Fruit fly (Drosophila melanogaster): ENCODE data around the gene CG34177.

CG34177 gene

DNA sequence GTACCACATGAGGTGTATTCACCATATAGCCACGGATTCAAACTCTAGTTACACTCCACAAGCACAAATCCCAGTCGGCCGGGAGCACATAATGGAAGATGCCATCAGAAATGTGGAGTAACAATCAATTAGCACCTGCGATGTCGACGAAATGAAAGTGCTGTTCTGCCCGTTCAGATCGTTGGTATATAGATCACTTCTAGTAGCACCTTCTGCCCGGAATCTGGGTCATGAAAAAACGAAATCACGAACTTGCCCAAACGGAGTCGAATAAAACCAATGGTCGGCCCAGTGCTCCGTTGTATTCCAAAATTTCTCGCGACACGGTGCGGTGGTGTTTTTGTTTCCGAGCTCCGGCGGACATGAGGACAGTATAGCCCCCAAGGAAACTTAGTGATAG, 33.1 kb upstream of the CG34177 start, which contains the start of gene CG33003:
TSS of gene CG33003 (plus strand) at position 301 of the 400 bp plus-strand sequence.
- TF ChIP-seq Clk (GFP tag; optimal IDR thresholded peaks at IDR 0.05) (no peak), CG5204 (GFP tag; optimal IDR thresholded peaks at IDR 0.05) (no peak), cnc (optimal IDR thresholded peaks at IDR 0.05) (no peak), CG11617 (GFP tag; optimal IDR thresholded peaks at IDR 0.05) (no peak), tj (GFP tag; optimal IDR thresholded peaks at IDR 0.05) (no peak), CG33017 (tag; optimal IDR thresholded peaks at IDR 0.05) (no peak), kay (GFP tag; ENCODE audit: borderline replicate concordance) (no peak), CG14711 (tag; optimal IDR thresholded peaks at IDR 0.05) (no peak), CG7045 (GFP tag; optimal IDR thresholded peaks at IDR 0.05) (no peak)

DNA sequence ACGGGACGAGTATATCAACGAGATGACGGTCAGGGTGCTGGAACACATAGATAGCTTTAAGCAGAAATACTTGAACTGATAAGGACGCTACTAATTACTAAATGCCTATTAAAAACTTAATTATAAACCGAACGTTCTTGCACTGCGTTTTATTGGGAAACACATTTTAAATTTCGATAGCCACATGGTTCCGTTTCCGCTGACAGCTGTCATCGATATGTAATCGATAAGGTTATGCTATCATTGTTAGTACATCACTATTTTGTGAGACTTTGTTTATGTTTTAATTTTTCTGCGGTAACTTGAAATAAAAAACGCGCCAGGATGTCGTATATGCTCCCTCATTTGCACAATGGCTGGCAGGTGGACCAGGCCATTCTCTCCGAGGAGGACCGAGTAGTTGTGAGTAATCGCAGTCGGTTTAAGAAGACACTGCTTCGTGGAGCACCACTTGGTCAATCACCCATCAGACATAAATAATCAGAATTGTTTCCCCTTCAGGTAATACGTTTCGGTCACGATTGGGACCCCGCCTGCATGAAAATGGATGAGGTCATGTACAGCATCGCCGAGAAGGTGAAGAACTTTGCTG, 30.6 kb upstream of the CG34177 start, which contains the start of gene Dim1:
TSS of gene Dim1 (plus strand) at position 239 of the 592 bp plus-strand sequence.
- TF ChIP-seq Hr96 (GFP tag; optimal IDR thresholded peaks at IDR 0.05): peak; percentile 28
- TF ChIP-seq CG11617 (GFP tag; optimal IDR thresholded peaks at IDR 0.05): peak; percentile 18
- TF ChIP-seq bab1 (GFP tag; optimal IDR thresholded peaks at IDR 0.05): peak; percentile 70
- TF ChIP-seq ovo (GFP tag; optimal IDR thresholded peaks at IDR 0.05): no peak
- TF ChIP-seq CG33017 (tag; optimal IDR thresholded peaks at IDR 0.05): peak; percentile 8

DNA sequence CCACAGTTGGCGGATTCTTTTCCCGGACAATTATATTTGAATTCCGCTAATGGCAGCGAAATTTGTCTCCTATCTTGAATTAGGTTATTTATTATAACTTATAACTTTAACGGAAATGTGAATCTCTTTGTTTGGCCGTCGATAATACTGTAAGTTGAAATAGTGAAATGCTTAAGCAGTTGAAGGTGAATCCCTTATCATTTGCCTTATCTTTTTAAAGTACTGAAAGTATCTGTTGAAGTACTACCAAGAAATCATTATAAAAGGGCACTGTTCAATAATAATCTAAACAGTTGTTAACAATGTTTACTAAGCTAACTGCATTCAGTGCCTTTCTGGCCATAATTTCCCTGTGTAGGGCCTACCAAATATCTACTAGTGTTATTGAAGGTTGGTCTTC, 22.9 kb upstream of the CG34177 start, which contains the start of gene CG43055:
TSS of gene CG43055 (plus strand) at position 301 of the 400 bp plus-strand sequence.
- no peak for TF ChIP-seq Crg-1 (GFP tag; optimal IDR thresholded peaks at IDR 0.05)

DNA sequence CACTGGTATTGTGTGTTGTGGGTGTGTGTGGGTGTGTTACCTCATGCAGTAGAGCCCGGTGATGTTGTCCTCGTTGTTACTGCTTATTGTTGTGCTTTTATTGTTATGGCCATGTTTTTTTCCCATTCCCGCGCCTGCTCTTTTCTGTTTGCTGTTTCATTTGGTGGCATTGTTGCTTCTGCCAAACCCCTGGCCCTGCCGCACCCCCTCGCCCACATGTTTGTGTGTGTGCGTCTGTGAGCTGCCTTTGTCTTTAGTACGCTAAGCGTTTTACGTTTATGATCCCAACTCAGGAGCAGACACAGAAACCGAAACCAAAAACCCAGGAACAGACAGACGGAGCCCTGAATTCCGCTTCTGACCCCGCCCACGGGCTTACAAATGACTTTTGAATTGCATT, 19.6 kb upstream of the CG34177 start:
- no peak for TF ChIP-seq CG12768 (GFP tag; optimal IDR thresholded peaks at IDR 0.05)
- no peak for TF ChIP-seq tj (GFP tag; optimal IDR thresholded peaks at IDR 0.05)
- no peak for TF ChIP-seq Mnt (GFP tag; optimal IDR thresholded peaks at IDR 0.05)
- no peak for TF ChIP-seq ovo (GFP tag; optimal IDR thresholded peaks at IDR 0.05)
- no peak for TF ChIP-seq Hr96 (GFP tag; optimal IDR thresholded peaks at IDR 0.05)
- TF ChIP-seq Clk (GFP tag; optimal IDR thresholded peaks at IDR 0.05): no peak
- no peak for TF ChIP-seq kay (GFP tag; ENCODE audit: borderline replicate concordance)
- TF ChIP-seq CG11617 (GFP tag; optimal IDR thresholded peaks at IDR 0.05): no peak
- TF ChIP-seq CG7045 (GFP tag; optimal IDR thresholded peaks at IDR 0.05): no peak
- no peak for TF ChIP-seq CG5204 (GFP tag; optimal IDR thresholded peaks at IDR 0.05)
- no peak for TF ChIP-seq pad (GFP tag; optimal IDR thresholded peaks at IDR 0.05)
- TF ChIP-seq bab1 (GFP tag; optimal IDR thresholded peaks at IDR 0.05): no peak
- TF ChIP-seq CG14711 (tag; optimal IDR thresholded peaks at IDR 0.05): no peak
- TF ChIP-seq cnc (optimal IDR thresholded peaks at IDR 0.05): no peak
- TF ChIP-seq cic (GFP tag; optimal IDR thresholded peaks at IDR 0.05): no peak
- no peak for TF ChIP-seq CG1620 (GFP tag; optimal IDR thresholded peaks at IDR 0.05)
- no peak for TF ChIP-seq Crg-1 (GFP tag; optimal IDR thresholded peaks at IDR 0.05)
- no peak for TF ChIP-seq CG7101 (tag; optimal IDR thresholded peaks at IDR 0.05)
- TF ChIP-seq toe (GFP tag; optimal IDR thresholded peaks at IDR 0.05): no peak

DNA sequence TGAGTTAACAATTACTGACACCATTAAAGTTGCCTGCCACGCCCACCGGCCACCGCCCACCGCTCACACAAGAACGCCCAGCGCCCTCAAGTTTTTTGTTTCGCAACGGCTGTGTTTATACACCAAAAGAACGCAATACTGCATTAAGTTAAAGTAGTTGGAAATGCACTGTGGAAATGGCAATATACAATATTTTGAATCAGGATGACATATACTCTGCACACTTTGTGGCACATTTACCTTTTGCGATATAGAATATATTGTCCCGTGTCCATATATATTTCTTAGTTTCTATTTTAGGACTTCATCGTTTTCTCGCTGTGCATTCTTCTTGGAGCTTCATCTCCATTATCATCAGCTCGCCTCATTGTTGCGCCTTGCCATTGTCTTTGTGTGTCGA, 17.6 kb upstream of the CG34177 start:
- TF ChIP-seq Hr96 (GFP tag; optimal IDR thresholded peaks at IDR 0.05) (peak; percentile 10), bab1 (GFP tag; optimal IDR thresholded peaks at IDR 0.05) (no peak)

DNA sequence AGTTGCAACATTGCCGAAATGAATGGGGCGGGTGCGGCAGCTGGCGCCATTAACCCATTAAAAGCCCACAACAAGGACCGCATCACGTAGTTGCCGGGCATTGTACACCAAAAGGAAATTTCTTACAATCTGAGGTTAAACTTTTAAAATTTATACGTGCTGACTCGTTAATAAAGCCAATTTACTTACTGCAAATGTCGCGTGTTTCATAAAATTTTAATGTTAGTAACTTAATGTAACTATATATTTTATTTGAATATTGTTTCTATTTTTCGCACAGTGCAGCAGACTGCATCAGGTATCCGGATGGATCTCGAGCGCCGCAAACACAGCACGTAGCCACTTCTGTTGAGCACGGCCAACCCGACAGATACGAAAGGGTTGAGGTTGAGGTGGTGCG, 16.8 kb upstream of the CG34177 start:
- TF ChIP-seq CG5204 (GFP tag; optimal IDR thresholded peaks at IDR 0.05): peak; percentile 43
- TF ChIP-seq CG7045 (GFP tag; optimal IDR thresholded peaks at IDR 0.05): peak; percentile 36
- TF ChIP-seq CG12768 (GFP tag; optimal IDR thresholded peaks at IDR 0.05): peak; percentile 13
- no peak for TF ChIP-seq CG1620 (GFP tag; optimal IDR thresholded peaks at IDR 0.05)
- TF ChIP-seq CG33017 (tag; optimal IDR thresholded peaks at IDR 0.05): peak; percentile 42
- no peak for TF ChIP-seq bab1 (GFP tag; optimal IDR thresholded peaks at IDR 0.05)

DNA sequence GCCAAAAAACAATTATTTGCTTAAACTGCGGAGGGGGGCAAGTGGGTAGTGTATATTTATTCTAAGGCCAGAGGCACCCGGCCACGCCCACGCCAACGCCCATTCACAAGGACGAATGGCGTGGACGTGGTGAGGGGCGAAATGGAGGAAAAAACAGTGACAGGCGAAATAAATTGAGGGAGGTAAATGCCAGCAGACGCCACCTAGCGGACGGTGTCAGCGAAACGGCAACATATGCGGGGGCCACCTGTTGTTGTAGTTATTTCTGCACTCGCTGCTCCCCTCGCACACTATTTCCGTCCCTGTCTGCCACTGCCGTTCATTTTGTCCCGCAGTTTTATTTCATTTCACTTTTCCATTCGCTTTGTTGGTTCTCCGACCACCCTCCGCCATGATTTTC, 15.7 kb upstream of the CG34177 start:
- no peak for TF ChIP-seq CG5204 (GFP tag; optimal IDR thresholded peaks at IDR 0.05)
- TF ChIP-seq toe (GFP tag; optimal IDR thresholded peaks at IDR 0.05): no peak
- no peak for TF ChIP-seq CG11617 (GFP tag; optimal IDR thresholded peaks at IDR 0.05)
- TF ChIP-seq ovo (GFP tag; optimal IDR thresholded peaks at IDR 0.05): no peak
- TF ChIP-seq Hr96 (GFP tag; optimal IDR thresholded peaks at IDR 0.05): no peak
- TF ChIP-seq Mnt (GFP tag; optimal IDR thresholded peaks at IDR 0.05): no peak
- TF ChIP-seq CG12768 (GFP tag; optimal IDR thresholded peaks at IDR 0.05): no peak
- TF ChIP-seq cic (GFP tag; optimal IDR thresholded peaks at IDR 0.05): no peak
- peak; percentile 9 for TF ChIP-seq kay (GFP tag; ENCODE audit: borderline replicate concordance)

DNA sequence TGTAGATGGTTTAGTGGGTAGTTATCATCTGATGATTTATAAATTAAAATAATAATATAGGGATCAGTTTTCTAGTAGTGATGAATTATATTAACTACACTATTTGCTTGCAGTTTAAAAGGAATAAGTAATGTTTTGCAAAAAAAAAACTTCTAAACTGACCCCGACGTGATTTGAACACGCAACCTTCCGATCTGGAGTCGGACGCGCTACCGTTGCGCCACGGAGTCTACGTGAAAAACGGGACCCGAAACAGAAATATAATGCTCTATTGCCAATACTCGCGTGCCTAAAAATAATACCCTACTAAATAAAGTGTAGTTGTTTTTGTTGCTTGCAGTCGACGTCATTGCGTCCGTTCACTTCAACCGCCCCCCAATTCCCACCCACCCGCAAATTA, 14.9 kb upstream of the CG34177 start:
- no peak for TF ChIP-seq CG7045 (GFP tag; optimal IDR thresholded peaks at IDR 0.05)
- no peak for TF ChIP-seq cnc (optimal IDR thresholded peaks at IDR 0.05)
- no peak for TF ChIP-seq CG12768 (GFP tag; optimal IDR thresholded peaks at IDR 0.05)
- TF ChIP-seq Hr96 (GFP tag; optimal IDR thresholded peaks at IDR 0.05): no peak
- no peak for TF ChIP-seq toe (GFP tag; optimal IDR thresholded peaks at IDR 0.05)

Data from whole organism, adult.